Fruit fly (Drosophila melanogaster) whole organism: Measurements from ENCODE around the gene Rab14.

Source experiments
- EcR ChIP-seq, 2 experiments: fragments of >200 bp; optimal IDR thresholded peaks; 2 replicates each; lab custom pipeline; 2017; ENCODE audit warnings: missing biosample characterization in 2 of 2, missing genetic modification characterization in 2 of 2, missing genetic modification reagents in 2 of 2
- psq ChIP-seq: fragments of >200 bp; optimal IDR thresholded peaks from 2 replicates; lab custom pipeline; 2017
- usp ChIP-seq: fragments of >200 bp; optimal IDR thresholded peaks from 2 replicates; lab custom pipeline; 2017; ENCODE audit warnings: missing biosample characterization, missing genetic modification characterization, mixed read lengths

dm6 chr2L:14393527-14393926 lies 38.6 kb downstream of the Rab14 start:
- TF ChIP-seq psq (lab: Kevin White, UChicago) (no peak), usp (no peak), EcR (GFP tag; optimal IDR thresholded peaks at IDR 0.05; lab: Kevin White, UChicago) (no peak)
